Fruit fly (Drosophila melanogaster): ENCODE results near the gene CG11164.

The CG11164 gene

DNA sequence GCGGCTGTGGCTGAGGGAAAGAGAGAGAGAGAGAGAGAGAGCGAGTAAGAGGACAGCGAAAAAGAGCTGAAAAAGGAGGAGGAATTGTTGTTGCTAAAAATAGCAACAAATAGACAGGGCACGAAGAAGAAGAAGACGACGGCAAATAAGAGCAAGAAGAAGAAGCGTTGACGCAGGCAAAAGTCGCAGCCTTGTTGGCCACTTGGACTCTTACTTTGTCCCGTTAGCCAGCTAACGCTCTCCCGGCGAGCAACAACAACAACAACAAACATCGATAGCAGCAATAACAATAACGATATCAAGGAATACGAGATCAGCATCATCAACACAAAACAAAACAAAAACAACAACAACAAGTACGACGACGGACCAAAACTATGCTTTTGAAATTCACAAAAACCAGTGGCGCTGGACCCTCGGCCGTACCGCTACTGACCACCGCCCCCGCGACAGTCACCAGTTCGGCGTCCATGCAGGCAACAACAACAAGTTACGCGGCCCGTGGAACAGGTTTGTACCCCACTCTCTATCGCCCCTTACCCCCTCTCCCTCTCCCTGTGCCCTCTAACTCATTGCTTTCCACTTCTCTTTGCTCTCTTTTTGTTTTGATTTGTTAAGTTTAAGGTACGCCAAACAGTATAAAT is 42.6 kb upstream of the CG11164 start:
- TF ChIP-seq Eip78C (GFP tag) (peak; percentile 37), CG15336 (GFP tag; IDR thresholded peaks at IDR 0.05) (peak; percentile 28; the same call in 1 of the 2 replicates), eg (GFP tag; IDR thresholded peaks at IDR 0.05) (peak; percentile 46; the same call in 1 of the 3 replicates), dsx (GFP tag; optimal IDR thresholded peaks at IDR 0.05; ENCODE audit: poor library complexity, severe bottlenecking) (peak; percentile 53), spab (GFP tag; optimal IDR thresholded peaks at IDR 0.05) (peak; percentile 20), CG6808 (GFP tag; optimal IDR thresholded peaks at IDR 0.05) (no peak), achi (GFP tag; optimal IDR thresholded peaks at IDR 0.05) (no peak), OdsH (GFP tag; optimal IDR thresholded peaks at IDR 0.05) (no peak), ss (GFP tag; optimal IDR thresholded peaks at IDR 0.05) (peak in 1 of 2 experiments; percentile 24)

DNA sequence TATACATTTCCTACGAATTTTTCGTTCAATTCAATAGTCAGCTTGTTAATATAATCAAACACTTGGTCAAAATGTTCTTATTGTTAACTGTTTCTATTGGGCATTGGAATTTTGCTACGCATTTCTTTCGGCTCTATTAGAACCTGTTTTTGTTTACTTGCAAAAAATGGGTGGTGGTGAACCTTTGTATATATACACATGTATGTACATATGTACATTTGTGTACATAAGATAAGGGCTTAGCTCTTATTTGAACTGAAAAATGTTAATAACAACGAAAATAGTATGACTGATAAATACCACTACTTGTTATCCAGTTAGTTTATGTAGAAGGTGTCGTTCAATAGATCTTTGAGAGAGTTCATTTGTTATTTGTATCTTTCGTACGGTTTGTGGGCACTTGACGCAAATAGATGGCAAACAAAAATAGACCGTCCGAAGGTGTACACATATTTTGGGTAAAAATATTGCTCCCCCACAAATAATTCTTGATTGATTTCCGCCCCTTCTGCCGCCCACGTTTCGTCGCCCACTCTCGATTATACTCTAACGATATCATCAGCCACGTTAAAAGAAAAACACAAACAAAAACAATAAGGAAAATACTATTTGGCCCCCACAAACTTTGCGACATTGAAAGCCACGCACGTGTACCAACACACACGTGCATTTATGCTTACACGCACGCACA is 41.8 kb upstream of the CG11164 start:
- no peak for TF ChIP-seq CG8119 (GFP tag; IDR thresholded peaks at IDR 0.05)
- TF ChIP-seq fkh (GFP tag; optimal IDR thresholded peaks at IDR 0.05), result peak; percentile 58

DNA sequence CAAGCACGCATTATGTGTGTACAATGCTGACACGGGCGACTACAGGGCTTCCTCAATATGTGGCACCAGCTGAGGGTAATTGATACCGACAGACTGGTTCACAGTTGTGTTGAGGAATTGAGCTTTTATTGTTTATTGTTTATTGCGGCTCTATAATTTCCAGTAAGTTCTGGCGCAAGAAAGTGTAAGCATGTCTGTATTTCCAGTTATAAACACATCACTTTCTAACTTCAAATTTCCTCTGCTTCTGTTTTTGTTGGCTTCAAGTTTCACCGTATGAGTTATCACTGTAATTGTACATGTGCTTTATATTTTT is 41.3 kb upstream of the CG11164 start:
- TF ChIP-seq dsx (GFP tag; optimal IDR thresholded peaks at IDR 0.05; ENCODE audit: poor library complexity, severe bottlenecking), result no peak
- no peak for TF ChIP-seq Gug (GFP tag; IDR thresholded peaks at IDR 0.05)
- TF ChIP-seq fd85E (GFP tag; optimal IDR thresholded peaks at IDR 0.05), result no peak
- TF ChIP-seq eg (GFP tag; IDR thresholded peaks at IDR 0.05), result no peak
- no peak for TF ChIP-seq CG6854 (GFP tag; optimal IDR thresholded peaks at IDR 0.05)
- peak; percentile 23 for TF ChIP-seq Sox102F (GFP tag; optimal IDR thresholded peaks at IDR 0.05)
- TF ChIP-seq Lpt (GFP tag; optimal IDR thresholded peaks at IDR 0.05), result peak; percentile 1
- peak; percentile 20 for TF ChIP-seq CG10631 (GFP tag; optimal IDR thresholded peaks at IDR 0.05)
- peak; percentile 34 for TF ChIP-seq CG6808 (GFP tag; optimal IDR thresholded peaks at IDR 0.05)
- peak; percentile 39 for TF ChIP-seq CG7368 (GFP tag; optimal IDR thresholded peaks at IDR 0.05)
- peak; percentile 52; the same call in 1 of the 2 replicates for TF ChIP-seq CG15336 (GFP tag; IDR thresholded peaks at IDR 0.05)
- no peak for TF ChIP-seq Met (GFP tag; optimal IDR thresholded peaks at IDR 0.05)
- TF ChIP-seq cyc (GFP tag; optimal IDR thresholded peaks at IDR 0.05), result peak; percentile 48
- no peak for TF ChIP-seq svp (GFP tag)
- peak; percentile 35 for TF ChIP-seq lz (GFP tag; optimal IDR thresholded peaks at IDR 0.05)
- peak; percentile 21 for TF ChIP-seq CG8632 (GFP tag; optimal IDR thresholded peaks at IDR 0.05)
- TF ChIP-seq CG4318 (GFP tag; optimal IDR thresholded peaks at IDR 0.05), result no peak
- TF ChIP-seq topi (GFP tag; optimal IDR thresholded peaks at IDR 0.05), result peak; percentile 9
- no peak for TF ChIP-seq CG6163 (GFP tag; IDR thresholded peaks at IDR 0.05)
- no peak for TF ChIP-seq CG6276 (GFP tag; optimal IDR thresholded peaks at IDR 0.05)
- peak; percentile 11 for TF ChIP-seq fd59A (GFP tag; optimal IDR thresholded peaks at IDR 0.05)
- TF ChIP-seq Ets21C (GFP tag; optimal IDR thresholded peaks at IDR 0.05), result no peak
- TF ChIP-seq CG11294 (GFP tag; IDR thresholded peaks at IDR 0.05), result no peak
- TF ChIP-seq CG10669 (GFP tag; optimal IDR thresholded peaks at IDR 0.05), result peak; percentile 15
- TF ChIP-seq OdsH (GFP tag; optimal IDR thresholded peaks at IDR 0.05), result no peak
- peak; percentile 28 for TF ChIP-seq CG3919 (GFP tag; optimal IDR thresholded peaks at IDR 0.05)
- TF ChIP-seq Hr39 (GFP tag; optimal IDR thresholded peaks at IDR 0.05), result no peak
- TF ChIP-seq Blimp-1 (GFP tag; optimal IDR thresholded peaks at IDR 0.05), result no peak
- TF ChIP-seq achi (GFP tag; optimal IDR thresholded peaks at IDR 0.05), result peak; percentile 37
- TF ChIP-seq CG34406 (GFP tag; optimal IDR thresholded peaks at IDR 0.05), result peak; percentile 19
- TF ChIP-seq fkh (GFP tag; optimal IDR thresholded peaks at IDR 0.05), result peak; percentile 47
- TF ChIP-seq pdm3 (GFP tag; optimal IDR thresholded peaks at IDR 0.05), result peak; percentile 51
- peak; percentile 11 to 41 for TF ChIP-seq ss (GFP tag; optimal IDR thresholded peaks at IDR 0.05)
- no peak for TF ChIP-seq Hr38 (GFP tag; optimal IDR thresholded peaks at IDR 0.05)
- no peak for TF ChIP-seq CG11762 (GFP tag; optimal IDR thresholded peaks at IDR 0.05; ENCODE audit: insufficient read depth)
- no peak for TF ChIP-seq acj6 (GFP tag; optimal IDR thresholded peaks at IDR 0.05)
- peak; percentile 43 for TF ChIP-seq Sox14 (GFP tag; optimal IDR thresholded peaks at IDR 0.05)
- TF ChIP-seq CG32006 (GFP tag; optimal IDR thresholded peaks at IDR 0.05), result peak; percentile 62
- peak; percentile 25 for TF ChIP-seq CG6792 (GFP tag; optimal IDR thresholded peaks at IDR 0.05)
- TF ChIP-seq esn (GFP tag; optimal IDR thresholded peaks at IDR 0.05), result peak; percentile 41
- peak; percentile 67 for TF ChIP-seq Eip78C (GFP tag)
- no peak for TF ChIP-seq dac (GFP tag; optimal IDR thresholded peaks at IDR 0.05)
- TF ChIP-seq Hr4 (GFP tag; optimal IDR thresholded peaks at IDR 0.05), result no peak
